Worm (Caenorhabditis elegans) whole organism, young adult: Measurements from ENCODE around the gene ykt-6.
A peak's percentile ranks its signal among the peaks of the same experiment; 100 is the strongest.

Experiments used
- C17E4.6 ChIP-seq: fragments of 200-800 bp; sonication (Bioruptor generic); IDR thresholded peaks from 2 replicates; pipeline ENCODE4 v1.3.6; 2022; ENCODE audit warnings: missing genetic modification reagents, missing genetic modification characterization, missing compliant biosample characterization
- D2030.7 ChIP-seq: fragments of 200-800 bp; sonication (Bioruptor generic); IDR thresholded peaks from 2 replicates; pipeline ENCODE4 v1.3.6; 2022; ENCODE audit warnings: missing genetic modification reagents, missing genetic modification characterization, missing compliant biosample characterization
- F49E8.2 ChIP-seq: sonication (generic microtip); optimal IDR thresholded peaks from 3 replicates; lab custom pipeline; 2017; ENCODE audit warnings: missing genetic modification characterization, mild to moderate bottlenecking, missing compliant biosample characterization, antibody characterized with exemption, moderate library complexity; ENCODE audit not compliant: insufficient read depth
- F52B5.7 ChIP-seq: sonication (generic microtip); optimal IDR thresholded peaks from 2 replicates; lab custom pipeline; 2016; ENCODE audit warnings: mild to moderate bottlenecking, missing genetic modification characterization, missing compliant biosample characterization
- F55B11.4 ChIP-seq: sonication (generic microtip); optimal IDR thresholded peaks from 2 replicates; lab custom pipeline; 2016; ENCODE audit warnings: missing compliant biosample characterization, missing genetic modification characterization, borderline replicate concordance; ENCODE audit not compliant: insufficient read depth
- Y67H2A.10 ChIP-seq: fragments of 200-800 bp; sonication (Bioruptor generic); conservative IDR thresholded peaks from 2 replicates; pipeline ENCODE4 v1.3.6; 2022; ENCODE audit warnings: missing genetic modification reagents, missing genetic modification characterization, missing compliant biosample characterization
- Y79H2A.3 ChIP-seq: fragments of 200-800 bp; sonication (Bioruptor generic); conservative IDR thresholded peaks from 2 replicates; pipeline ENCODE4 v1.3.6; 2022; ENCODE audit warnings: missing genetic modification reagents, missing genetic modification characterization, missing compliant biosample characterization
- Y95B8A.8 ChIP-seq: fragments of 200-800 bp; sonication (Bioruptor generic); IDR thresholded peaks from 2 replicates; pipeline ENCODE4 v1.3.6; 2022; ENCODE audit warnings: missing genetic modification reagents, missing genetic modification characterization, missing compliant biosample characterization
- akir-1 ChIP-seq: fragments of 200-800 bp; sonication (Bioruptor generic); optimal IDR thresholded peaks from 2 replicates; lab custom pipeline; 2018; ENCODE audit warnings: mild to moderate bottlenecking, missing genetic modification characterization, moderate library complexity, missing compliant biosample characterization
- ama-1 ChIP-seq, 3 experiments: fragments of 150-350 bp in 1 of 3; sonication (generic microtip) in 2 of 3; optimal IDR thresholded peaks; 2 replicates each; lab custom pipeline; 2014 to 2018; ENCODE audit warnings: missing biosample characterization in 2 of 3, missing genetic modification characterization in 2 of 3, missing genetic modification reagents in 2 of 3
- aptf-2 ChIP-seq: fragments of 200-800 bp; sonication (Bioruptor generic); conservative IDR thresholded peaks from 2 replicates; pipeline ENCODE4 v1.3.6; 2022; ENCODE audit warnings: missing genetic modification reagents, missing genetic modification characterization, missing compliant biosample characterization
- atf-7 ChIP-seq: sonication (generic microtip); optimal IDR thresholded peaks from 2 replicates; lab custom pipeline; 2017; ENCODE audit warnings: mild to moderate bottlenecking, missing genetic modification characterization, missing compliant biosample characterization
- attf-3 ChIP-seq: fragments of 200-800 bp; sonication (Bioruptor generic); conservative IDR thresholded peaks from 2 replicates; pipeline ENCODE4 v1.3.6; 2022; ENCODE audit warnings: missing genetic modification reagents, missing genetic modification characterization, missing compliant biosample characterization
- attf-5 ChIP-seq: fragments of 200-800 bp; sonication (Bioruptor generic); optimal IDR thresholded peaks from 2 replicates; lab custom pipeline; 2018; ENCODE audit warnings: mild to moderate bottlenecking, missing genetic modification characterization, missing compliant biosample characterization
- attf-6 ChIP-seq: fragments of 200-800 bp; sonication (Bioruptor generic); IDR thresholded peaks from 2 replicates; pipeline ENCODE4 v1.3.6; 2022; ENCODE audit warnings: missing genetic modification reagents, missing genetic modification characterization, missing compliant biosample characterization
- bed-1 ChIP-seq: fragments of 200-800 bp; sonication (Bioruptor generic); IDR thresholded peaks from 2 replicates; pipeline ENCODE4 v1.3.6; 2022; ENCODE audit warnings: missing genetic modification reagents, missing genetic modification characterization, missing compliant biosample characterization
- cebp-1 ChIP-seq, 2 experiments: fragments of 200-800 bp in 1 of 2; sonication (Bioruptor generic) in 1 of 2; sonication (generic microtip) in 1 of 2; IDR thresholded peaks in 1 of 2; optimal IDR thresholded peaks in 1 of 2; 2 replicates each; pipeline versions ENCODE4 v1.3.6 to Lab custom; 2017 to 2022; ENCODE audit warnings: missing compliant biosample characterization in 2 of 2, missing genetic modification characterization in 2 of 2, mild to moderate bottlenecking in 1 of 2, missing genetic modification reagents in 1 of 2, moderate library complexity in 1 of 2
- cebp-2 ChIP-seq: fragments of 200-800 bp; sonication (Bioruptor generic); IDR thresholded peaks from 2 replicates; pipeline ENCODE4 v1.3.6; 2022; ENCODE audit warnings: missing genetic modification characterization, missing compliant biosample characterization
- ceh-40 ChIP-seq: fragments of 200-800 bp; sonication (Bioruptor generic); IDR thresholded peaks from 2 replicates; pipeline ENCODE4 v1.3.6; 2022; ENCODE audit warnings: missing genetic modification characterization, missing compliant biosample characterization
- ceh-79 ChIP-seq: sonication (generic microtip); optimal IDR thresholded peaks from 2 replicates; lab custom pipeline; 2017; ENCODE audit warnings: mild to moderate bottlenecking, missing genetic modification characterization, missing compliant biosample characterization
- ceh-91 ChIP-seq: fragments of 200-800 bp; sonication (Bioruptor generic); IDR thresholded peaks from 2 replicates; pipeline ENCODE4 v1.3.6; 2022; ENCODE audit warnings: missing genetic modification reagents, missing genetic modification characterization, missing compliant biosample characterization
- chd-7 ChIP-seq: sonication (generic microtip); optimal IDR thresholded peaks from 2 replicates; lab custom pipeline; 2016; ENCODE audit warnings: mild to moderate bottlenecking, missing genetic modification characterization, moderate library complexity, missing compliant biosample characterization
- die-1 ChIP-seq: sonication (generic microtip); optimal IDR thresholded peaks from 2 replicates; lab custom pipeline; 2016; ENCODE audit warnings: missing genotype, mild to moderate bottlenecking, missing genetic modification characterization, missing compliant biosample characterization
- egl-44 ChIP-seq: fragments of 200-800 bp; sonication (Bioruptor generic); IDR thresholded peaks from 2 replicates; pipeline ENCODE4 v1.3.6; 2022; ENCODE audit warnings: missing genetic modification reagents, missing genetic modification characterization, missing compliant biosample characterization
- egrh-3 ChIP-seq: fragments of 200-800 bp; sonication (Bioruptor generic); IDR thresholded peaks from 2 replicates; pipeline ENCODE4 v1.3.6; 2022; ENCODE audit warnings: missing genetic modification reagents, missing genetic modification characterization, missing compliant biosample characterization
- ets-4 ChIP-seq: fragments of 200-800 bp; sonication (Bioruptor generic); optimal IDR thresholded peaks from 2 replicates; lab custom pipeline; 2018; ENCODE audit warnings: mild to moderate bottlenecking, missing genetic modification characterization, missing compliant biosample characterization
- hlh-26 ChIP-seq: fragments of 200-800 bp; sonication (Bioruptor generic); conservative IDR thresholded peaks from 2 replicates; pipeline ENCODE4 v1.3.6; 2022; ENCODE audit warnings: missing genetic modification reagents, missing genetic modification characterization, missing compliant biosample characterization
- let-526 ChIP-seq: fragments of 200-800 bp; sonication (Bioruptor generic); IDR thresholded peaks from 2 replicates; pipeline ENCODE4 v1.3.6; 2022; ENCODE audit warnings: missing genetic modification reagents, missing genetic modification characterization, missing compliant biosample characterization
- lin-26 ChIP-seq: fragments of 200-800 bp; sonication (Bioruptor generic); IDR thresholded peaks from 2 replicates; pipeline ENCODE4 v1.3.6; 2022; ENCODE audit warnings: missing genetic modification reagents, missing genetic modification characterization, missing compliant biosample characterization
- lin-35 ChIP-seq, 3 experiments: fragments of 150-350 bp in 2 of 3; sonication (generic microtip) in 1 of 3; optimal IDR thresholded peaks; 2 replicates each; lab custom pipeline; 2014 to 2018; ENCODE audit warnings: missing biosample characterization in 3 of 3, missing genetic modification characterization in 3 of 3, missing genetic modification reagents in 3 of 3
- lin-40 ChIP-seq: sonication (generic microtip); optimal IDR thresholded peaks from 2 replicates; lab custom pipeline; 2016; ENCODE audit warnings: missing genetic modification characterization, mild to moderate bottlenecking, missing compliant biosample characterization, missing genotype, missing genetic modification reagents
- lin-54 ChIP-seq: fragments of 200-800 bp; sonication (Bioruptor generic); optimal IDR thresholded peaks from 2 replicates; lab custom pipeline; 2018; ENCODE audit warnings: mild to moderate bottlenecking, missing genetic modification characterization, missing compliant biosample characterization
- madf-3 ChIP-seq: fragments of 200-800 bp; sonication (Bioruptor generic); IDR thresholded peaks from 2 replicates; pipeline ENCODE4 v1.3.6; 2022; ENCODE audit warnings: missing genetic modification reagents, missing genetic modification characterization, missing compliant biosample characterization
- mxl-1 ChIP-seq: sonication (generic microtip); optimal IDR thresholded peaks from 2 replicates; lab custom pipeline; 2016; ENCODE audit warnings: missing genetic modification characterization, missing compliant biosample characterization
- nhr-90 ChIP-seq: sonication (generic microtip); optimal IDR thresholded peaks from 2 replicates; lab custom pipeline; 2016; ENCODE audit warnings: missing genotype, mild to moderate bottlenecking, missing genetic modification characterization, missing compliant biosample characterization
- rcor-1 ChIP-seq: fragments of 200-800 bp; sonication (Bioruptor generic); IDR thresholded peaks from 2 replicates; pipeline ENCODE4 v1.3.6; 2022; ENCODE audit warnings: missing genetic modification reagents, missing genetic modification characterization, missing compliant biosample characterization
- rpc-1 ChIP-seq, 2 experiments: fragments of 150-350 bp in 1 of 2; sonication (generic microtip) in 1 of 2; optimal IDR thresholded peaks; 2 replicates each; lab custom pipeline; 2014 to 2018; ENCODE audit warnings: missing biosample characterization in 1 of 2, missing genetic modification characterization in 1 of 2, missing genetic modification reagents in 1 of 2, missing genotype in 1 of 2
- sea-2 ChIP-seq: fragments of 200-800 bp; sonication (Bioruptor generic); IDR thresholded peaks from 2 replicates; pipeline ENCODE4 v1.3.6; 2022; ENCODE audit warnings: missing genetic modification characterization, missing compliant biosample characterization
- somi-1 ChIP-seq: fragments of 200-800 bp; sonication (Bioruptor generic); optimal IDR thresholded peaks from 2 replicates; lab custom pipeline; 2018; ENCODE audit warnings: mild to moderate bottlenecking, missing genetic modification characterization, missing compliant biosample characterization
- sptf-2 ChIP-seq: fragments of 200-800 bp; sonication (Bioruptor generic); optimal IDR thresholded peaks from 2 replicates; lab custom pipeline; 2018; ENCODE audit warnings: mild to moderate bottlenecking, missing genetic modification characterization, missing compliant biosample characterization
- tlf-1 ChIP-seq: fragments of 200-800 bp; sonication (Bioruptor generic); optimal IDR thresholded peaks from 2 replicates; lab custom pipeline; 2018; ENCODE audit warnings: mild to moderate bottlenecking, missing genetic modification characterization, missing compliant biosample characterization
- unc-62 ChIP-seq: fragments of 150-350 bp; optimal IDR thresholded peaks from 2 replicates; lab custom pipeline; 2014; ENCODE audit warnings: missing biosample characterization, missing genetic modification reagents, missing genetic modification characterization
- xnd-1 ChIP-seq: sonication (generic microtip); optimal IDR thresholded peaks from 2 replicates; lab custom pipeline; 2016; ENCODE audit warnings: missing genotype, missing genetic modification reagents, missing genetic modification characterization, missing compliant biosample characterization
- zfh-2 ChIP-seq: fragments of 200-800 bp; sonication (Bioruptor generic); conservative IDR thresholded peaks from 2 replicates; pipeline ENCODE4 v1.3.6; 2022; ENCODE audit warnings: missing genetic modification reagents, missing genetic modification characterization, missing compliant biosample characterization
- zim-3 ChIP-seq: sonication (generic microtip); optimal IDR thresholded peaks from 2 replicates; lab custom pipeline; 2017; ENCODE audit warnings: mild to moderate bottlenecking, missing genetic modification characterization, moderate library complexity, missing compliant biosample characterization
- ztf-25 ChIP-seq: fragments of 200-800 bp; sonication (Bioruptor generic); IDR thresholded peaks from 2 replicates; pipeline ENCODE4 v1.3.6; 2022; ENCODE audit warnings: missing genetic modification reagents, missing genetic modification characterization, missing compliant biosample characterization
- ztf-26 ChIP-seq: sonication (generic microtip); optimal IDR thresholded peaks from 2 replicates; lab custom pipeline; 2017; ENCODE audit warnings: missing genetic modification characterization, missing compliant biosample characterization
- ztf-3 ChIP-seq: fragments of 200-800 bp; sonication (Bioruptor generic); optimal IDR thresholded peaks from 2 replicates; lab custom pipeline; 2018; ENCODE audit warnings: mild to moderate bottlenecking, missing genetic modification characterization, missing compliant biosample characterization

Gene ykt-6

DNA sequence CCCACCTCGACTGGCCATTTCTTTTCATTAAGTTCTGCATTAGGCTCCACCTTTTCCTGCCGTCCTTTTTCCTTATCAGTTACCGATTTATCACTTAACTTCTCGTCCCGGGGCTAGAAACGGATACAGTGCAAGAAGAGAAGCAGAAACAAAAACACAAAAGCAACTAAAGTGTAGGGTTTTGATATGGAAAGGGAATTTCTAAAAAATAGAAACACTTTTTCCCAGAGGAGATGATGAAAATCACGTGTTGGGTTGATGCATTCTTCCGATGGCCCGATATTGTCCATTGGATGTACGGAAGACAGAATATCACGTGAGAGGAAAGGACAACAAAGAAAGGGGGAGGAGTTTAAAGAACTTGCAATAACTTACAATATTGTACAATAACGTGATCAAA lies 14.6 kb downstream of the ykt-6 start (continued):
- TF ChIP-seq xnd-1 (tag; lab: Kevin White, UChicago) (no peak), lin-40 (tag; lab: Kevin White, UChicago) (peak; percentile 51), D2030.7 (GFP tag; lab: Robert Waterston, UW) (no peak), egrh-3 (no peak), Y67H2A.10 (GFP tag; lab: Robert Waterston, UW) (no peak), cebp-2 (GFP tag; lab: Robert Waterston, UW) (no peak), ztf-3 (GFP tag; lab: Kevin White, UChicago) (no peak), F55B11.4 (tag; lab: Kevin White, UChicago) (no peak), ceh-79 (tag; lab: Kevin White, UChicago) (no peak), sea-2 (no peak), C17E4.6 (GFP tag; lab: Robert Waterston, UW) (no peak), ama-1 (optimal IDR thresholded peaks at IDR 0.05; lab: Kevin White, UChicago) (no peak), ama-1 (GFP tag; optimal IDR thresholded peaks at IDR 0.05; lab: Kevin White, UChicago) (no peak), F52B5.7 (tag; lab: Kevin White, UChicago) (no peak), ztf-25 (GFP tag; lab: Robert Waterston, UW) (no peak), lin-35 (GFP tag; optimal IDR thresholded peaks at IDR 0.05; lab: Kevin White, UChicago) (no peak), Y95B8A.8 (GFP tag; lab: Robert Waterston, UW) (no peak), lin-26 (GFP tag; lab: Robert Waterston, UW) (peak; percentile 42; the same call in 1 of the 2 replicates), egl-44 (GFP tag; lab: Robert Waterston, UW) (no peak), attf-5 (GFP tag; lab: Kevin White, UChicago) (no peak), zfh-2 (GFP tag; lab: Robert Waterston, UW) (no peak), Y79H2A.3 (GFP tag; lab: Robert Waterston, UW) (no peak), somi-1 (GFP tag; lab: Kevin White, UChicago) (peak; percentile 59), cebp-1 (GFP tag; IDR thresholded peaks at IDR 0.05; lab: Robert Waterston, UW) (no peak), cebp-1 (tag; optimal IDR thresholded peaks at IDR 0.05; lab: Kevin White, UChicago) (peak; percentile 45), mxl-1 (tag; lab: Kevin White, UChicago) (no peak), bed-1 (no peak), ceh-40 (no peak), tlf-1 (GFP tag; lab: Kevin White, UChicago) (no peak), rcor-1 (GFP tag; lab: Robert Waterston, UW) (no peak), lin-54 (GFP tag; lab: Kevin White, UChicago) (peak; percentile 3), ceh-91 (GFP tag; lab: Robert Waterston, UW) (no peak), hlh-26 (GFP tag; lab: Robert Waterston, UW) (no peak), nhr-90 (tag; lab: Kevin White, UChicago) (peak; percentile 8), ztf-26 (tag; lab: Kevin White, UChicago) (peak; percentile 63), attf-6 (GFP tag; lab: Robert Waterston, UW) (no peak), ets-4 (GFP tag; lab: Kevin White, UChicago) (no peak), F49E8.2 (tag; lab: Kevin White, UChicago) (no peak), rpc-1 (optimal IDR thresholded peaks at IDR 0.05; lab: Kevin White, UChicago) (no peak), rpc-1 (tag; optimal IDR thresholded peaks at IDR 0.05; lab: Kevin White, UChicago) (no peak), madf-3 (no peak), zim-3 (tag; lab: Kevin White, UChicago) (no peak), let-526 (GFP tag; lab: Robert Waterston, UW) (no peak), sptf-2 (GFP tag; lab: Kevin White, UChicago) (no peak), chd-7 (tag; lab: Kevin White, UChicago) (no peak), die-1 (tag; lab: Kevin White, UChicago) (peak; percentile 8), unc-62 (GFP tag; lab: Kevin White, UChicago) (no peak), akir-1 (GFP tag; lab: Kevin White, UChicago) (no peak), attf-3 (GFP tag; lab: Robert Waterston, UW) (no peak; the same call in 1 of the 2 replicates), aptf-2 (GFP tag; lab: Robert Waterston, UW) (no peak), atf-7 (tag; lab: Kevin White, UChicago) (no peak)
